Fruit fly (Drosophila melanogaster): Measurements from ENCODE around the gene CG43050.

Gene CG43050

dm6 chr2L:13164994-13165801 is 46.1 kb downstream of the CG43050 start, which contains the start of gene Sirt1 (continued):
- TF ChIP-seq CG17359 (tag; optimal IDR thresholded peaks at IDR 0.05) (peak; percentile 71), Dfd (GFP tag; optimal IDR thresholded peaks at IDR 0.05) (no peak), chif (GFP tag; optimal IDR thresholded peaks at IDR 0.05) (peak; percentile 23 to 70), caup (GFP tag; optimal IDR thresholded peaks at IDR 0.05; ENCODE audit: severe bottlenecking) (peak; percentile 68), CG14441 (GFP tag; IDR thresholded peaks at IDR 0.05) (peak; percentile 75), Sin3A (optimal IDR thresholded peaks at IDR 0.05) (no peak), Lhr (GFP tag; optimal IDR thresholded peaks at IDR 0.05) (peak; percentile 56), CG8478 (optimal IDR thresholded peaks at IDR 0.05) (no peak), Sry-δ (GFP tag; optimal IDR thresholded peaks at IDR 0.05) (peak; percentile 4), CG10654 (GFP tag; optimal IDR thresholded peaks at IDR 0.05) (peak; percentile 76), cg (GFP tag; optimal IDR thresholded peaks at IDR 0.05) (peak; percentile 87), CG12942 (GFP tag; optimal IDR thresholded peaks at IDR 0.05) (peak; percentile 83), CG14860 (GFP tag; IDR thresholded peaks at IDR 0.05; ENCODE audit: partially characterized antibody) (no peak), CG10462 (GFP tag; optimal IDR thresholded peaks at IDR 0.05) (peak; percentile 59), CG4617 (GFP tag; optimal IDR thresholded peaks at IDR 0.05; ENCODE audit: borderline replicate concordance) (peak; percentile 45), gem (tag; optimal IDR thresholded peaks at IDR 0.05) (peak; percentile 95), Sry-β (GFP tag; optimal IDR thresholded peaks at IDR 0.05) (peak; percentile 0), grn (GFP tag; optimal IDR thresholded peaks at IDR 0.05) (no peak), Adf1 (GFP tag; IDR thresholded peaks at IDR 0.05) (no peak), HLH4C (GFP tag; IDR thresholded peaks at IDR 0.05; ENCODE audit: partially characterized antibody) (no peak), CG15696 (tag; optimal IDR thresholded peaks at IDR 0.05) (peak; percentile 89), CG2120 (GFP tag; optimal IDR thresholded peaks at IDR 0.05) (peak; percentile 85), gcm (GFP tag; optimal IDR thresholded peaks at IDR 0.05) (peak; percentile 67), Dek (tag; optimal IDR thresholded peaks at IDR 0.05) (peak; percentile 86), Mad (GFP tag; optimal IDR thresholded peaks at IDR 0.05) (peak; percentile 46), CG12744 (GFP tag; optimal IDR thresholded peaks at IDR 0.05) (no peak), kni (GFP tag; optimal IDR thresholded peaks at IDR 0.05) (no peak), corto (GFP tag; optimal IDR thresholded peaks at IDR 0.05) (no peak), CG12659 (GFP tag; optimal IDR thresholded peaks at IDR 0.05) (peak; percentile 93), CG1602 (GFP tag; optimal IDR thresholded peaks at IDR 0.05) (peak; percentile 91), twi (tag; optimal IDR thresholded peaks at IDR 0.05) (peak; percentile 87), CG9727 (GFP tag; optimal IDR thresholded peaks at IDR 0.05) (peak; percentile 93), CG8944 (GFP tag; optimal IDR thresholded peaks at IDR 0.05) (peak; percentile 58), Neu2 (GFP tag; optimal IDR thresholded peaks at IDR 0.05; ENCODE audit: borderline replicate concordance) (no peak), cato (GFP tag; optimal IDR thresholded peaks at IDR 0.05; ENCODE audit: borderline replicate concordance) (peak; percentile 73), sima (GFP tag; optimal IDR thresholded peaks at IDR 0.05) (no peak), B-H2 (GFP tag; optimal IDR thresholded peaks at IDR 0.05) (peak; percentile 30), Side (GFP tag; optimal IDR thresholded peaks at IDR 0.05) (no peak), tio (GFP tag; optimal IDR thresholded peaks at IDR 0.05) (peak; percentile 94), CG18764 (GFP tag; optimal IDR thresholded peaks at IDR 0.05) (peak; percentile 77), CG1233 (GFP tag; optimal IDR thresholded peaks at IDR 0.05) (peak; percentile 86), zen2 (GFP tag; IDR thresholded peaks at IDR 0.05; ENCODE audit: partially characterized antibody) (no peak), Fer2 (tag; optimal IDR thresholded peaks at IDR 0.05) (peak; percentile 74), HLH3B (GFP tag; IDR thresholded peaks at IDR 0.05) (peak; percentile 63; the same call in 1 of the 2 replicates), ap (GFP tag; IDR thresholded peaks at IDR 0.05) (peak; percentile 70), CG15514 (GFP tag; optimal IDR thresholded peaks at IDR 0.05) (peak; percentile 45), shn (GFP tag; optimal IDR thresholded peaks at IDR 0.05) (no peak), CG10431 (GFP tag; optimal IDR thresholded peaks at IDR 0.05) (peak; percentile 49), CG17829 (tag; optimal IDR thresholded peaks at IDR 0.05) (peak; percentile 88)

Data from whole organism, embryonic.